Fruit fly (Drosophila melanogaster): Measurements from ENCODE around the gene CG8519.

CG8519 gene

DNA sequence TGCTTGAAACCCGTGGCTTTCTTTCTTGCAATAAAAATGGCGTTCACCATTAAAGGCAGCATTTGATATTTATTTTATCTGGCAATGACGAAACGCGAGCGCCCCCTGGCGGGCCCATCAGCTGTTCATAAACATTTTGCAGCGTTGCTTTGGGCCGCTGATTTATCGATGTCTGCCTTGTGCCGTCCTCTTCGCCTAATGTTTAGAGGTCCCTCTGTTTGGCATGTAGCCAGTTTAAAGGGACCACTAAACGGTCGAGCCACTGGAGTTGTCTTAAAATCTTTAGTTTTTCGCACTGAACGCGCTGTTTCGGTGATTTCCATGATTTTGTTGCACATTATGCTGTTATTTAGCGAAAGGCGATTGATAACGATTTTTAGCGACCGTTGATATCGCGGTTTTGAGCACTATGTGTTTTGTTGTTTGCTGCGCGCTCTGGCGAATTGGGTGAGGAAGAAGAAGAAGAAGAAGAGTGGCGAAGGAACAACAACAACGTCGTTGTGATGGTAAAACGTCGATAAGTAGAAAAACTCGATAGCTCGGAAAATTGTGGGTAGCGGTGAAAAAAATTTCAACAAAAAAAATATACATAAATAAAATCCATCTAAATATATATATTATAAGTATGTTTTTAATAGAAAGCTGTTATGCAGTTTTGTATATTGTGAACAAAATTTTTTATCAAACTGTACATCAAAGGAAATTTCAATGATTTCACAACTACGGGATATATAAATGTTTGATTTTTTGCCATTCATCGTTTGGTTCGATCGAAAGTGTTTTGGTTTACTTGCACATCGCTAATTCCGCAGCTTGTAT lies 47.8 kb downstream of the CG8519 start, which contains the start of the genes velo and Sbds (continued):
- TF ChIP-seq mld (GFP tag; IDR thresholded peaks at IDR 0.05; ENCODE audit: partially characterized antibody) (peak; percentile 26; the same call in 1 of the 3 replicates), dati (GFP tag; IDR thresholded peaks at IDR 0.05) (no peak), hb (GFP tag; IDR thresholded peaks at IDR 0.05; ENCODE audit: partially characterized antibody) (peak; percentile 75; the same call in 2 of the 3 replicates), scrt (GFP tag; optimal IDR thresholded peaks at IDR 0.05) (peak; percentile 23), CG10654 (GFP tag; optimal IDR thresholded peaks at IDR 0.05) (no peak), sqz (GFP tag; optimal IDR thresholded peaks at IDR 0.05) (peak; percentile 90), Opbp (GFP tag; IDR thresholded peaks at IDR 0.05; ENCODE audit: partially characterized antibody) (peak; percentile 72), ken (GFP tag; IDR thresholded peaks at IDR 0.05) (no peak), H15 (GFP tag; IDR thresholded peaks at IDR 0.05) (0 out of 3 replicates have a peak, but pooled peaks have one; percentile 12), Camta (GFP tag; optimal IDR thresholded peaks at IDR 0.05) (peak; percentile 18), toy (GFP tag; IDR thresholded peaks at IDR 0.05) (no peak), zfh2 (GFP tag; optimal IDR thresholded peaks at IDR 0.05) (peak; percentile 3), Adf1 (GFP tag; IDR thresholded peaks at IDR 0.05) (0 out of 2 replicates have a peak, but pooled peaks have one; percentile 11), fu2 (GFP tag; optimal IDR thresholded peaks at IDR 0.05) (no peak), ind (GFP tag; optimal IDR thresholded peaks at IDR 0.05) (peak; percentile 55), CTCF (GFP tag; optimal IDR thresholded peaks at IDR 0.05) (peak; percentile 96), ERR (GFP tag; optimal IDR thresholded peaks at IDR 0.05) (peak; percentile 14), CG14441 (GFP tag; IDR thresholded peaks at IDR 0.05) (0 out of 2 replicates have a peak, but pooled peaks have one; percentile 14), CG6813 (GFP tag; optimal IDR thresholded peaks at IDR 0.05) (no peak), Abd-B (GFP tag; optimal IDR thresholded peaks at IDR 0.05) (peak; percentile 40), CG33213 (GFP tag; optimal IDR thresholded peaks at IDR 0.05) (peak; percentile 3), CG6272 (GFP tag; IDR thresholded peaks at IDR 0.05) (no peak), HmgZ (tag; optimal IDR thresholded peaks at IDR 0.05) (peak; percentile 69), CG6689 (GFP tag; IDR thresholded peaks at IDR 0.05) (peak; percentile 58), Awh (GFP tag; IDR thresholded peaks at IDR 0.05) (0 out of 2 replicates have a peak, but pooled peaks have one; percentile 25), CG11695 (GFP tag; IDR thresholded peaks at IDR 0.05) (no peak), B-H1 (GFP tag; IDR thresholded peaks at IDR 0.05) (no peak), p53 (GFP tag; optimal IDR thresholded peaks at IDR 0.05) (peak; percentile 2), Fer2 (tag; optimal IDR thresholded peaks at IDR 0.05) (peak; percentile 42), CG11085 (GFP tag; IDR thresholded peaks at IDR 0.05) (no peak), CG32532 (GFP tag; IDR thresholded peaks at IDR 0.05) (peak; percentile 66), bigmax (GFP tag; optimal IDR thresholded peaks at IDR 0.05) (peak; percentile 97), Atf-2 (GFP tag; optimal IDR thresholded peaks at IDR 0.05) (no peak), pum (GFP tag; optimal IDR thresholded peaks at IDR 0.05) (no peak), Oli (tag; optimal IDR thresholded peaks at IDR 0.05) (no peak), CG12391 (tag; optimal IDR thresholded peaks at IDR 0.05) (peak; percentile 72), CG11247 (GFP tag; IDR thresholded peaks at IDR 0.05) (peak; percentile 36), CG10959 (GFP tag; IDR thresholded peaks at IDR 0.05) (no peak), CG13123 (GFP tag; optimal IDR thresholded peaks at IDR 0.05) (no peak), CG9609 (GFP tag; optimal IDR thresholded peaks at IDR 0.05) (no peak), CG7556 (GFP tag; optimal IDR thresholded peaks at IDR 0.05) (peak; percentile 43), Fer1 (GFP tag; optimal IDR thresholded peaks at IDR 0.05) (peak; percentile 36), HHEX (GFP tag; optimal IDR thresholded peaks at IDR 0.05) (peak; percentile 5), Dbx (GFP tag; IDR thresholded peaks at IDR 0.05) (peak; percentile 42; the same call in 2 of the 3 replicates), CG17359 (tag; optimal IDR thresholded peaks at IDR 0.05) (peak; percentile 10), bowl (GFP tag; IDR thresholded peaks at IDR 0.05) (no peak; the same call in 1 of the 2 replicates), Ssrp (tag; optimal IDR thresholded peaks at IDR 0.05) (peak; percentile 31), CG12155 (GFP tag; optimal IDR thresholded peaks at IDR 0.05) (peak; percentile 30), CG8924 (tag; optimal IDR thresholded peaks at IDR 0.05) (peak; percentile 49)

Measured in whole organism, embryonic.